Worm (Caenorhabditis elegans): Measurements from ENCODE around the gene T24B8.3.
A peak's percentile ranks its signal among the peaks of the same experiment; 100 is the strongest.

Gene T24B8.3

DNA sequence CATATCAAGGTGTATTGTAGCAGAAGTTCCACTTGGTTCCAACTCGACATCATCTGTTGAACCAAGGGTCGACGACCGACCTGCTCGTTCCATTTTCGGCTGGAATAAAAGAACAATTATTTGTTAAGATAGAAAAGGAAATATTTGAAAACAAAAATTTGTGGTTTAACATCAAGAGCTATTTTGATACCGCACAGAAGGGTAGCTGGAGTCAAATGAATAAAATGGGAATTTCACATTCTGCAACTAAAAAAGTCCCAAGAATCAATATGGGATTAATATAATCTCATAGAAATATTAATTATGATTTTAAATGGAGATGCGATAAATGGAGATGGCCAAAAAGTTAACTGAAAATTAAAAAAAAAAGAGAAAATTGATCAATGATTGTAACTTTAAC is 37.6 kb upstream of the T24B8.3 start, which contains the start of gene clh-5:
Gene clh-5, minus strand, starts transcription at position 101 of the 400 bp plus-strand sequence.
- no peak for TF ChIP-seq egl-5 (tag; optimal IDR thresholded peaks at IDR 0.05)
- TF ChIP-seq skn-1 (tag; optimal IDR thresholded peaks at IDR 0.05), result no peak
- TF ChIP-seq elt-1 (tag; optimal IDR thresholded peaks at IDR 0.05), result no peak
- no peak for TF ChIP-seq nhr-12 (tag; optimal IDR thresholded peaks at IDR 0.05)
- no peak for TF ChIP-seq nhr-28 (tag; optimal IDR thresholded peaks at IDR 0.05)
- TF ChIP-seq nhr-77 (tag; optimal IDR thresholded peaks at IDR 0.05), result no peak
- TF ChIP-seq unc-39 (tag; optimal IDR thresholded peaks at IDR 0.05), result no peak

DNA sequence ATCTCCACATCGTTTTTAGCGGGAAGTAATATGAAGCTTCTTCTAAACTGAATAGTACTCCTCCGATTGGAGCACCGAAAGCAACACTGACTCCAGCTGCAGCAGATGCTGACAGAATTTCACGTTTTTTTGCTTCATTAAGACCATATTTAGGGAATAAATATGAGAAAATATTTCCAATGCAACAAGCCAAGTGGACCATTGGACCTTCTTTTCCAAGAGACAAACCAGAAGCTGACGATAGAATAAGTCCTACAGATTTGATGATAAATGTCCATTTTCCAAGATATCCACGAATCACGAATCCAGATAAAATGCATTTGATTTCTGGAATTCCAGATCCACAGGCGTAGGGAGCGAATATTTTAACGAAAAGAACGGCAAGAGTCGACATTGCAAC is 36.4 kb upstream of the T24B8.3 start:
- TF ChIP-seq lin-15B (tag; optimal IDR thresholded peaks at IDR 0.05), result no peak
- no peak for TF ChIP-seq nhr-76 (tag; optimal IDR thresholded peaks at IDR 0.05)
- TF ChIP-seq ceh-16 (tag; optimal IDR thresholded peaks at IDR 0.05), result no peak
- TF ChIP-seq fos-1 (tag; optimal IDR thresholded peaks at IDR 0.05), result no peak
- TF ChIP-seq ZK546.5 (tag; optimal IDR thresholded peaks at IDR 0.05), result no peak
- TF ChIP-seq zag-1 (tag; optimal IDR thresholded peaks at IDR 0.05), result no peak
- TF ChIP-seq nhr-23 (tag; optimal IDR thresholded peaks at IDR 0.05), result no peak
- no peak for TF ChIP-seq ceh-9 (tag; optimal IDR thresholded peaks at IDR 0.05)
- TF ChIP-seq fkh-10 (GFP tag; optimal IDR thresholded peaks at IDR 0.05), result no peak
- TF ChIP-seq nhr-77 (tag; optimal IDR thresholded peaks at IDR 0.05), result no peak
- TF ChIP-seq tbx-2 (tag; optimal IDR thresholded peaks at IDR 0.05), result no peak
- TF ChIP-seq sea-2 (GFP tag; optimal IDR thresholded peaks at IDR 0.05), result no peak
- no peak for TF ChIP-seq nhr-11 (tag; optimal IDR thresholded peaks at IDR 0.05)
- no peak for TF ChIP-seq nhr-12 (tag; optimal IDR thresholded peaks at IDR 0.05)
- TF ChIP-seq elt-1 (tag; optimal IDR thresholded peaks at IDR 0.05), result no peak
- no peak for TF ChIP-seq fkh-2 (tag; optimal IDR thresholded peaks at IDR 0.05)
- no peak for TF ChIP-seq R02D3.7 (tag; optimal IDR thresholded peaks at IDR 0.05)

DNA sequence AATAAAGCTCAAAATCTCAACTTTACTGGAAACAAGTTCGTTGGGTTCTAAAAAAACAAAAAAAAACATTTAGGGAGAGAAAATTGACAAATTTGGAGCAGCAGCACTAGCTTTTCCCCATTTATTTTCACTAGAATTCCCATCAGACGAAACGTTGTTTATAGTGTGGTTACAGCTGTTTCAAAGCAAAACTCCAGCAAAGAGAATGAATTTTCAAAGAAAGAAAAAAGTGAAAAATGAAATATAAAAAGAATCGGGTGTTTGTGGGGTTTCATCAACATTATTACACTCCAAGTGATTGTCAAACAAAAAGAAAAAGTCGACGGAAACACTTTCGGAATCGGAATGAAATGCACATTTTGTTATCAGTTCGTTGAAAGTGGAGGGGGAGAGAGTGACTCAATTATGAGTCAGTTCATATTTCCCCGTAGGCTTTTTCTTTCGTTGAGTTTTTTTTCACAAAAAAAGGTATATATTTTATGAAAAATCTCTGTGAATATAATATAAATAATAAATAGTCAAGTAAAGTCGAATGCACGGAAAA is 33.4 kb upstream of the T24B8.3 start:
- TF ChIP-seq nhr-237 (tag; optimal IDR thresholded peaks at IDR 0.05) (no peak), pha-4 (tag; optimal IDR thresholded peaks at IDR 0.05) (peak; percentile 27), lin-39 (tag; optimal IDR thresholded peaks at IDR 0.05) (no peak), elt-2 (tag; optimal IDR thresholded peaks at IDR 0.05) (peak; percentile 49), daf-12 (tag; optimal IDR thresholded peaks at IDR 0.05) (no peak), fkh-2 (tag; optimal IDR thresholded peaks at IDR 0.05) (no peak), pqm-1 (tag; optimal IDR thresholded peaks at IDR 0.05) (peak; percentile 52), ceh-16 (tag; optimal IDR thresholded peaks at IDR 0.05) (no peak)

- TF ChIP-seq aly-2 (tag; optimal IDR thresholded peaks at IDR 0.05) (no peak), tbx-2 (tag; optimal IDR thresholded peaks at IDR 0.05) (no peak), nhr-25 (tag; optimal IDR thresholded peaks at IDR 0.05) (no peak), ama-1 (optimal IDR thresholded peaks at IDR 0.05) (no peak), sea-2 (GFP tag; optimal IDR thresholded peaks at IDR 0.05) (no peak)
Measured at ce11 chrII:9093584-9093983, 32.6 kb upstream of the T24B8.3 start, which contains the start of gene C07H4.1. Gene C07H4.1 (minus strand): TSS chrII:9093684.

DNA sequence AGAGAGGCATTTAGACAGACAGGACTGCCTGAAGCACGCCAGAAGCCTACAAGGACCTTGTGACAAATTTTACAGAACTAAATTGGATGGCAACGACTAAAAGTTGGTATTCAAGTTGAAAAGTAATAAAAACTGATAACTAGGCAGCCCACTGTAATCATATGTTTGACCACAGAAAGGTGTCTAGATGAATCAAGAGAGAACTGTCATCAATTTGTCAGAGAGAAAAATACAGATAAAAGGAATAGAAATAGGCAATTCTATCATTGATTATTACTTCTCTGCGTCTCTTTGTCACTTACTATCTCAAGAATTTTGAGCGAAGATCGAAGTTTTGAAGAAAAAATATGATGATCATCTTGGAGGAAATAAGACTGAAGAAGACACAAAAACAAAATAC is 32.0 kb upstream of the T24B8.3 start:
- TF ChIP-seq elt-2 (tag; optimal IDR thresholded peaks at IDR 0.05) (peak; percentile 57), aly-2 (tag; optimal IDR thresholded peaks at IDR 0.05) (no peak), ceh-28 (tag; optimal IDR thresholded peaks at IDR 0.05) (peak; percentile 34), pqm-1 (tag; optimal IDR thresholded peaks at IDR 0.05) (peak; percentile 67)

DNA sequence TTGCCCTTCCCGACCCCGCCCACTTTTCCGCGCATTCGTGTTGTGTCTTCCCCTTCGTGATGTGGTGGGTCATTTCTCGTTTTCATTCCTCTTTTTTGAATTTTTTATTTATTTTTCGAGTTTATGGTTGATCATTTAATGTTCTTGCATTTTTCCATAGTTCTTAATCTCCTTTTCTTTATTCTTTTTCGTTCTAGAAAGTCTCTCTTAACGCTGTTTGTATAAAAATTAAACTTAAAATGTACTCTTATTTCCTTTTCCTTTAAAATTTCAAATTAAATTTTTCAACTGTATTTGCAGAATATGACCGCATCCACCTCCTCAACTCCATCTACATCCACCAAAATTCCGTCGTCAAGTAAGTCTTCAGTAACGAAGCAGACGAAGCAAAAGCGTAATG is 25.4 kb upstream of the T24B8.3 start, which contains the start of gene hlh-3:
Gene hlh-3, plus strand, starts transcription at position 301 of the 400 bp plus-strand sequence.
- no peak for TF ChIP-seq ztf-11 (tag; optimal IDR thresholded peaks at IDR 0.05)
- TF ChIP-seq nhr-12 (tag; optimal IDR thresholded peaks at IDR 0.05), result no peak
- no peak for TF ChIP-seq fkh-10 (GFP tag; optimal IDR thresholded peaks at IDR 0.05)
- no peak for TF ChIP-seq unc-39 (tag; optimal IDR thresholded peaks at IDR 0.05)
- TF ChIP-seq ZK546.5 (tag; optimal IDR thresholded peaks at IDR 0.05), result no peak
- no peak for TF ChIP-seq eor-1 (tag; optimal IDR thresholded peaks at IDR 0.05)
- TF ChIP-seq tbx-2 (tag; optimal IDR thresholded peaks at IDR 0.05), result no peak
- TF ChIP-seq egl-5 (tag; optimal IDR thresholded peaks at IDR 0.05), result no peak
- TF ChIP-seq sea-2 (GFP tag; optimal IDR thresholded peaks at IDR 0.05), result no peak
- no peak for TF ChIP-seq nhr-67 (tag; optimal IDR thresholded peaks at IDR 0.05)
- no peak for TF ChIP-seq nhr-77 (tag; optimal IDR thresholded peaks at IDR 0.05)
- TF ChIP-seq R02D3.7 (tag; optimal IDR thresholded peaks at IDR 0.05), result no peak
- no peak for TF ChIP-seq egl-27 (tag; optimal IDR thresholded peaks at IDR 0.05)
- no peak for TF ChIP-seq zag-1 (tag; optimal IDR thresholded peaks at IDR 0.05)
- TF ChIP-seq elt-2 (tag; optimal IDR thresholded peaks at IDR 0.05), result no peak
- TF ChIP-seq elt-1 (tag; optimal IDR thresholded peaks at IDR 0.05), result no peak
- TF ChIP-seq skn-1 (tag; optimal IDR thresholded peaks at IDR 0.05), result no peak
- no peak for TF ChIP-seq nhr-43 (tag; optimal IDR thresholded peaks at IDR 0.05; ENCODE audit: poor library complexity, severe bottlenecking)
- no peak for TF ChIP-seq mdl-1 (tag; optimal IDR thresholded peaks at IDR 0.05)

All from whole organism, L3 larva.